Worm (Caenorhabditis elegans): Measurements from ENCODE around the gene K08H2.4.

DNA sequence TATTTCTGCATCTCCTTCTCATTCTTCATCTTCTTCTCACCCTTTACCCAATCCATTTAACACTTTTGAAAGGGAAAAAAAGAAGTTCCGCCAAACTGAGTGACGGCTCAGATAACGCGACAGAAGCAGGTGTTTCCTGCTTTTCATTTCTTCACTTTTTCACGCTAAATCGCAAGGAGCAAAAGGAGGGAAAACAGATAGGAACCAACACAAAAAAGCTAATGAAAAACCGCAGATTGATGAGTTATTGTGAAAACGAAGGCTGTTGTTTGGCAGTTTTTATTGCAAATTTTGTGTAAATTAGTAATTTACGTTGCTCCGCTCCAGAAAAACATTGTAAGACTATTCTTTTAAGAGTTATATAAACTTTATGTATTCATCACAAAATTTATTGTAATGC lies 38.0 kb upstream of the K08H2.4 start:
- TF ChIP-seq lsy-2 (tag; optimal IDR thresholded peaks at IDR 0.05) (no peak), ama-1 (optimal IDR thresholded peaks at IDR 0.05) (no peak), elt-3 (tag; optimal IDR thresholded peaks at IDR 0.05) (no peak), nhr-25 (tag; optimal IDR thresholded peaks at IDR 0.05) (no peak), nhr-23 (tag; optimal IDR thresholded peaks at IDR 0.05) (no peak), nhr-77 (tag; optimal IDR thresholded peaks at IDR 0.05) (no peak)
